Fruit fly (Drosophila melanogaster): ENCODE data around the gene CG14131.

CG14131 gene

dm6 chr3L:11822446-11823334 lies 45.8 kb downstream of the CG14131 start, which contains the start of gene RpL10Ab:
TSS of gene RpL10Ab (plus strand) at chr3L:11822851.
- TF ChIP-seq Dll (optimal IDR thresholded peaks at IDR 0.05) = no peak
- no peak for TF ChIP-seq usp (GFP tag; optimal IDR thresholded peaks at IDR 0.05)
- no peak for TF ChIP-seq CG8478 (optimal IDR thresholded peaks at IDR 0.05)
- no peak for TF ChIP-seq psq (optimal IDR thresholded peaks at IDR 0.05)
- no peak for TF ChIP-seq pan (optimal IDR thresholded peaks at IDR 0.05)
- no peak for TF ChIP-seq EcR (GFP tag; optimal IDR thresholded peaks at IDR 0.05)

dm6 chr3L:11825560-11826153 lies 48.8 kb downstream of the CG14131 start, which contains the start of gene CG32095:
TSS of gene CG32095 (minus strand) at chr3L:11825732.
- TF ChIP-seq pan (optimal IDR thresholded peaks at IDR 0.05) = no peak
- no peak for TF ChIP-seq psq (optimal IDR thresholded peaks at IDR 0.05)
- TF ChIP-seq usp (GFP tag; optimal IDR thresholded peaks at IDR 0.05) = no peak
- no peak for TF ChIP-seq Dll (optimal IDR thresholded peaks at IDR 0.05)
- TF ChIP-seq EcR (GFP tag; optimal IDR thresholded peaks at IDR 0.05) = no peak
- no peak for TF ChIP-seq CG8478 (optimal IDR thresholded peaks at IDR 0.05)

- TF ChIP-seq CG8478 (optimal IDR thresholded peaks at IDR 0.05) (no peak), usp (GFP tag; optimal IDR thresholded peaks at IDR 0.05) (no peak), pan (optimal IDR thresholded peaks at IDR 0.05) (no peak), EcR (GFP tag; optimal IDR thresholded peaks at IDR 0.05) (no peak), Dll (optimal IDR thresholded peaks at IDR 0.05) (no peak), psq (optimal IDR thresholded peaks at IDR 0.05) (no peak)
Observed at dm6 chr3L:11828730-11829129, 51.9 kb downstream of the CG14131 start, which contains the start of gene CG7264. TSS of gene CG7264 (plus strand) at chr3L:11829030.
